Fruit fly (Drosophila melanogaster): ENCODE measurements around the gene eIF4H1.
A peak's percentile ranks its signal among the peaks of the same experiment; 100 is the strongest.

eIF4H1 gene

dm6 chrX:16441245-16441644, 7.2 kb upstream of the eIF4H1 start, which contains the start of the genes Cdc50 and rngo (continued):
- TF ChIP-seq CG4617 (GFP tag; optimal IDR thresholded peaks at IDR 0.05; ENCODE audit: borderline replicate concordance) (peak; percentile 31), GATAe (GFP tag; conservative IDR thresholded peaks at IDR 0.05) (no peak), CG11093 (GFP tag; IDR thresholded peaks at IDR 0.05) (no peak), tll (GFP tag; optimal IDR thresholded peaks at IDR 0.05) (peak; percentile 38 to 89), CG11504 (tag; optimal IDR thresholded peaks at IDR 0.05) (no peak), fd64A (GFP tag; optimal IDR thresholded peaks at IDR 0.05) (no peak), kah (GFP tag; optimal IDR thresholded peaks at IDR 0.05) (no peak), CG6854 (GFP tag; optimal IDR thresholded peaks at IDR 0.05) (no peak), ci (GFP tag; IDR thresholded peaks at IDR 0.05) (no peak), Dad (GFP tag; optimal IDR thresholded peaks at IDR 0.05) (no peak), Bgb (GFP tag; IDR thresholded peaks at IDR 0.05; ENCODE audit: partially characterized antibody) (peak; percentile 93), Eip74EF (GFP tag; optimal IDR thresholded peaks at IDR 0.05) (no peak), CG1233 (GFP tag; optimal IDR thresholded peaks at IDR 0.05) (no peak), Doc3 (GFP tag; IDR thresholded peaks at IDR 0.05; ENCODE audit: partially characterized antibody) (peak; percentile 98), E2f1 (GFP tag; IDR thresholded peaks at IDR 0.05) (no peak), Sry-δ (GFP tag; optimal IDR thresholded peaks at IDR 0.05) (peak; percentile 92), CG9932 (GFP tag; IDR thresholded peaks at IDR 0.05) (no peak; the same call in 1 of the 2 replicates), Hey (tag; optimal IDR thresholded peaks at IDR 0.05) (no peak), CG33557 (GFP tag; optimal IDR thresholded peaks at IDR 0.05) (no peak), CG12744 (GFP tag; optimal IDR thresholded peaks at IDR 0.05) (peak; percentile 39), tup (GFP tag; optimal IDR thresholded peaks at IDR 0.05) (no peak), Mad (GFP tag; optimal IDR thresholded peaks at IDR 0.05) (no peak), CG10267 (tag; optimal IDR thresholded peaks at IDR 0.05) (peak; percentile 66), CG9215 (GFP tag; IDR thresholded peaks at IDR 0.05) (no peak), her (GFP tag; optimal IDR thresholded peaks at IDR 0.05) (no peak), Poxn (GFP tag; IDR thresholded peaks at IDR 0.05) (no peak), btn (GFP tag; optimal IDR thresholded peaks at IDR 0.05) (no peak), CG4424 (GFP tag; optimal IDR thresholded peaks at IDR 0.05) (no peak), CG15601 (tag; optimal IDR thresholded peaks at IDR 0.05) (no peak), chinmo (GFP tag; IDR thresholded peaks at IDR 0.05; ENCODE audit: partially characterized antibody) (peak; percentile 91), lab (GFP tag; optimal IDR thresholded peaks at IDR 0.05) (no peak), trh (GFP tag; optimal IDR thresholded peaks at IDR 0.05) (no peak), Side (GFP tag; optimal IDR thresholded peaks at IDR 0.05) (no peak), cad (GFP tag; optimal IDR thresholded peaks at IDR 0.05) (no peak), fd102C (GFP tag; optimal IDR thresholded peaks at IDR 0.05) (no peak), CG2199 (GFP tag; IDR thresholded peaks at IDR 0.05) (no peak), org-1 (GFP tag; optimal IDR thresholded peaks at IDR 0.05) (no peak), Oaz (GFP tag; IDR thresholded peaks at IDR 0.05) (no peak), CG6654 (GFP tag; optimal IDR thresholded peaks at IDR 0.05) (no peak), CG11085 (GFP tag; IDR thresholded peaks at IDR 0.05) (no peak), lilli (GFP tag; optimal IDR thresholded peaks at IDR 0.05) (peak; percentile 29), B-H2 (GFP tag; optimal IDR thresholded peaks at IDR 0.05) (no peak), CG9609 (GFP tag; optimal IDR thresholded peaks at IDR 0.05) (peak; percentile 39), disco-r (GFP tag; optimal IDR thresholded peaks at IDR 0.05) (no peak), zfh2 (GFP tag; optimal IDR thresholded peaks at IDR 0.05) (no peak), CG34224 (GFP tag; IDR thresholded peaks at IDR 0.05; ENCODE audit: partially characterized antibody) (peak; percentile 98), CG10565 (GFP tag; optimal IDR thresholded peaks at IDR 0.05) (no peak), zen (tag; optimal IDR thresholded peaks at IDR 0.05) (peak; percentile 5), CG14050 (GFP tag; IDR thresholded peaks at IDR 0.05) (no peak), corto (GFP tag; optimal IDR thresholded peaks at IDR 0.05) (no peak), CG18619 (GFP tag; optimal IDR thresholded peaks at IDR 0.05) (no peak)
